Worm (Caenorhabditis elegans) whole organism, early embryonic: ENCODE data around the gene Y49E10.4.
"Not testable (repeated sequence)": the region's sequence is repeated elsewhere in the genome, so short reads cannot be mapped to it uniquely, and the experiment has no call there.

Experiments
- B0310.2 ChIP-seq: sonication (generic microtip); optimal IDR thresholded peaks from 2 replicates; lab custom pipeline; 2016; ENCODE audit warnings: mild to moderate bottlenecking, missing genetic modification characterization, missing compliant biosample characterization
- F13C5.2 ChIP-seq: sonication (generic microtip); optimal IDR thresholded peaks from 2 replicates; lab custom pipeline; 2017; ENCODE audit warnings: mild to moderate bottlenecking, missing genetic modification characterization, inconsistent platforms, missing compliant biosample characterization
- aly-1 ChIP-seq: sonication (generic microtip); optimal IDR thresholded peaks from 2 replicates; lab custom pipeline; 2016; ENCODE audit warnings: missing genetic modification characterization, missing compliant biosample characterization
- ama-1 ChIP-seq: fragments of 150-350 bp; optimal IDR thresholded peaks from 2 replicates; lab custom pipeline; 2014
- ceh-13 ChIP-seq: fragments of 200-800 bp; sonication (Bioruptor generic); optimal IDR thresholded peaks from 2 replicates; lab custom pipeline; 2018; ENCODE audit warnings: mild to moderate bottlenecking, missing genetic modification characterization, missing compliant biosample characterization
- ceh-36 ChIP-seq: sonication (generic microtip); optimal IDR thresholded peaks from 2 replicates; lab custom pipeline; 2016; ENCODE audit warnings: missing genetic modification characterization, inconsistent platforms, missing compliant biosample characterization
- ets-7 ChIP-seq: sonication (generic microtip); optimal IDR thresholded peaks from 2 replicates; lab custom pipeline; 2016; ENCODE audit warnings: missing genotype, missing genetic modification characterization, missing compliant biosample characterization
- flt-1 ChIP-seq: fragments of 200-800 bp; sonication (Bioruptor generic); IDR thresholded peaks from 2 replicates; pipeline ENCODE4 v1.3.6; 2022; ENCODE audit warnings: missing genetic modification characterization, missing compliant biosample characterization
- hmbx-1 ChIP-seq: sonication (generic microtip); optimal IDR thresholded peaks from 2 replicates; lab custom pipeline; 2016; ENCODE audit warnings: mild to moderate bottlenecking, missing genetic modification characterization, missing compliant biosample characterization
- hmg-4 ChIP-seq: fragments of 200-800 bp; sonication (Bioruptor generic); optimal IDR thresholded peaks from 2 replicates; lab custom pipeline; 2018; ENCODE audit warnings: mild to moderate bottlenecking, missing genetic modification characterization, missing compliant biosample characterization
- hnd-1 ChIP-seq: sonication (generic microtip); optimal IDR thresholded peaks from 2 replicates; lab custom pipeline; 2016; ENCODE audit warnings: missing genetic modification characterization, missing compliant biosample characterization
- pes-1 ChIP-seq: fragments of 200-800 bp; sonication (Bioruptor generic); IDR thresholded peaks from 2 replicates; pipeline ENCODE4 v1.3.6; 2022; ENCODE audit warnings: missing genetic modification reagents, missing genetic modification characterization, missing compliant biosample characterization
- scrt-1 ChIP-seq: fragments of 200-800 bp; sonication (Bioruptor generic); IDR thresholded peaks from 2 replicates; pipeline ENCODE4 v1.3.6; 2022; ENCODE audit warnings: missing genetic modification characterization, missing compliant biosample characterization
- sea-1 ChIP-seq: fragments of 200-800 bp; sonication (Bioruptor generic); conservative IDR thresholded peaks from 2 replicates; pipeline ENCODE4 v1.3.6; 2022; ENCODE audit warnings: missing genetic modification characterization, missing compliant biosample characterization
- tbx-11 ChIP-seq: fragments of 200-800 bp; sonication (Bioruptor generic); IDR thresholded peaks from 2 replicates; pipeline ENCODE4 v1.3.6; 2022; ENCODE audit warnings: missing genetic modification characterization, missing compliant biosample characterization
- tbx-37 ChIP-seq: fragments of 200-800 bp; sonication (Bioruptor generic); conservative IDR thresholded peaks from 2 replicates; pipeline ENCODE4 v1.3.6; 2022; ENCODE audit warnings: missing genetic modification reagents, missing genetic modification characterization, missing compliant biosample characterization
- tra-4 ChIP-seq: sonication (generic microtip); optimal IDR thresholded peaks from 2 replicates; lab custom pipeline; 2017; ENCODE audit warnings: missing genetic modification characterization, missing compliant biosample characterization

The Y49E10.4 gene

DNA sequence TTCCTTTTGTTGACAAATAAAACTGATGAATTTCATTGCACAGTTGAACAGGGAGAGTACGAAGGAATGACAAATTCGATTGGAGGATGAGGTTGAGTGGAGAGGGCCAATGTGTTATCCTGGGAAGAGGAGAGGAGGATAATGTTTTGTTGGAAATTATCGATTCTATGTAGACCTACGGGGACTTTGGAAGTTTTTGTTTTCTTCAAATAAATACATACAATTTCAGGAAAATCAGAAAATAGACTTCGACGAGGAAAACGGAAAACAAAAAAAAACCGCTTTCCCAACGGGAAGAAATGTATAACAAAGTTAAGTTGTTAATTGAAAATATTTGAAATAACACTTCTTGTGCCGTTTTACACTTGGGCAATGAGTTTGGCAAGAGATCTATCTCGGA is at the start of gene Y49E10.4:
Y49E10.4 (minus strand) TSS at position 101 of the 400 bp plus-strand sequence.
- not testable (repeated sequence) for TF ChIP-seq ama-1 (lab: Kevin White, UChicago); hmbx-1 (tag; lab: Kevin White, UChicago); ceh-36 (tag; lab: Kevin White, UChicago)

DNA sequence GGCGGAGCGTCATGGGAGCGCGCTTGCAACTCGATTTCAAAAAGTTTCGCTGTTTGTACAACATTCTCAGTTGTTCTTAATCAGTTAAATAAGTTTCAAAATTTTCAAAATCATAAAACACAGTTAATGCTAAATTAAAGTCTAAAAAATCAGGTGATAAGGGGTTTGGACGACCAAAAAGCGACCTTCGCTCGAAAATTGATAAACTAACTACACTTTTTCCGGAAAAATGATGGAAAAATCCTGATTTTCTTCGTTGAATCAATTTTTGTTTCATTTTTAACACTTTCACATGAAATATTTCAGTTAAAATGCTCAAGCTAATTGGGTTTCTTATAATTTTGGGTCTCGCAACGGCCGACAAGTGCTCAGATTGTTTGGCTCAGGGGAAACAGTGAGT is 46.6 kb upstream of the Y49E10.4 start, which contains the start of gene Y49E10.16:
Y49E10.16 (plus strand) TSS at position 301 of the 400 bp plus-strand sequence.
- TF ChIP-seq ceh-13 (GFP tag; lab: Kevin White, UChicago) = no peak
- no peak for TF ChIP-seq ets-7 (tag; lab: Kevin White, UChicago)
- TF ChIP-seq pes-1 (GFP tag; lab: Robert Waterston, UW) = no peak
- TF ChIP-seq ceh-36 (tag; lab: Kevin White, UChicago) = no peak
- TF ChIP-seq tra-4 (tag; lab: Kevin White, UChicago) = no peak
- TF ChIP-seq sea-1 (GFP tag; lab: Robert Waterston, UW) = no peak
- no peak for TF ChIP-seq hmg-4 (GFP tag; lab: Kevin White, UChicago)

DNA sequence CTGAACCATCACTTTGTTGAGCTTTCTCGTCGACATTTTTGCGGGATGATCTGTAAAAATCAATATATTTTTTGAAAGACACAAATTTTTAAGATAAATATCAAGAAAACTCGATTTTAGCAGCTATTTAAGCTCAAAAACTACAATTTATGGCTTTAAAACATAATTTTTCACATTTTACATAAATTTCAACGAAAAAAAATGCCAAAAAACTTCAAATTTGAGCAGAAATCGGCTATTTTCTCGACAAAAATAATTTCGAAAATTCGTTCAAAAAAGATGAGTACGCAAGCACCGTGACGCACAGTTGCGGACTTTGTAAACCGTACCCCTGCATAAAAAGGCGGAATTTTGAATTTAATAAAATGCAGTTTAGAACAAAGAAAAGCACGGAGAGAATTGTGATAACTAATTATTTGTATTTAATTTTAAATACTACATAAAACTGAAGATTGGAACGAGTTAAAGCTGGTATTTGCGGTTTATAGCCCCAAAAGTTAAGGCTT is 46.0 kb upstream of the Y49E10.4 start, which contains the start of gene snr-6:
snr-6 (minus strand) TSS at position 51 of the 506 bp plus-strand sequence.
- TF ChIP-seq F13C5.2 = peak; percentile 77
- TF ChIP-seq ceh-13 (GFP tag; lab: Kevin White, UChicago) = no peak

DNA sequence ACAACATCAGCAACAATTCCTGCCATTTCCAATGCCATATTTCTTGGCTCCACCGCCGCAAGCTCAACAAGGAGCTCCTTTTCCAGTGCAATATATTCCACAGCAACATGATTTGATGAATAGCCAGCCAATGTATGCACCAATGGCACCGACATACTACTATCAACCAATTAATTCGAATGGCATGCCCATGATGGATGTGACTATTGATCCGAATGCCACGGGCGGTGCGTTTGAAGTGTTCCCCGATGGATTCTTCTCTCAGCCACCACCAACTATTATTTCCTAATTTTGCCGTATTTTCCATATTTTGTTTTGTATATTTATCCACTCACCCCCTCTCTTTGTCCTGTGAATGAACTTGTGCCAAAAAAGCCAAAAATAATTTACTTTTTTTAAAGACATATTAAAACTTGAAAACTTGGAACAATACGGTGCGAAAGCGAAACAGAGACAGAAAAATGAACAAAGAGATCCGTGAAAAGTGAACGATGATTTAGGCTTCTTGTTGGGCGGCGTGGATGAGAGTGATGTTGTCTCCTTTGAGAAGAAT is 45.3 kb upstream of the Y49E10.4 start:
- TF ChIP-seq hmg-4 (GFP tag; lab: Kevin White, UChicago) (no peak), ama-1 (lab: Kevin White, UChicago) (no peak), B0310.2 (tag; lab: Kevin White, UChicago) (no peak), tbx-37 (GFP tag; lab: Robert Waterston, UW) (no peak), pes-1 (GFP tag; lab: Robert Waterston, UW) (no peak), hnd-1 (tag; lab: Kevin White, UChicago) (no peak), sea-1 (GFP tag; lab: Robert Waterston, UW) (no peak), flt-1 (no peak), hmbx-1 (tag; lab: Kevin White, UChicago) (no peak)

DNA sequence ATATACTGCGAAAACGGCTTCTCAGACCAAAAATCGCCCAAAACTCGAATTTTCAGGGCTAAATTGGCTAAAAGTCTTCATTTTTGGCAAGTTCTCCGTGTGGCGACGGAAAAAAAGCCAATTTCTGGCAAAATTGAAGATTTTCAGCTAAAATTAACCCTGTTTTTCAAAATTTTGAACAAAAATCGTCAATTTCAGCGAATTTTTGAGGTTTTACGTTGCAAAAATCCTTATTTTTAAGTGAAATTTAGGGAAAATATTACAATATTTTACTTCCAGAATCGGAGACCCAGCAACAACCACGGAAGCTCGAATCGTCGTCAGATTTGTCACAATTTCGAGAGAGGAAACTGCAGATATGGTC is 44.6 kb upstream of the Y49E10.4 start:
- TF ChIP-seq pes-1 (GFP tag; lab: Robert Waterston, UW) (no peak), hnd-1 (tag; lab: Kevin White, UChicago) (no peak), tbx-11 (no peak), tbx-37 (GFP tag; lab: Robert Waterston, UW) (no peak), tra-4 (tag; lab: Kevin White, UChicago) (no peak), flt-1 (no peak)

DNA sequence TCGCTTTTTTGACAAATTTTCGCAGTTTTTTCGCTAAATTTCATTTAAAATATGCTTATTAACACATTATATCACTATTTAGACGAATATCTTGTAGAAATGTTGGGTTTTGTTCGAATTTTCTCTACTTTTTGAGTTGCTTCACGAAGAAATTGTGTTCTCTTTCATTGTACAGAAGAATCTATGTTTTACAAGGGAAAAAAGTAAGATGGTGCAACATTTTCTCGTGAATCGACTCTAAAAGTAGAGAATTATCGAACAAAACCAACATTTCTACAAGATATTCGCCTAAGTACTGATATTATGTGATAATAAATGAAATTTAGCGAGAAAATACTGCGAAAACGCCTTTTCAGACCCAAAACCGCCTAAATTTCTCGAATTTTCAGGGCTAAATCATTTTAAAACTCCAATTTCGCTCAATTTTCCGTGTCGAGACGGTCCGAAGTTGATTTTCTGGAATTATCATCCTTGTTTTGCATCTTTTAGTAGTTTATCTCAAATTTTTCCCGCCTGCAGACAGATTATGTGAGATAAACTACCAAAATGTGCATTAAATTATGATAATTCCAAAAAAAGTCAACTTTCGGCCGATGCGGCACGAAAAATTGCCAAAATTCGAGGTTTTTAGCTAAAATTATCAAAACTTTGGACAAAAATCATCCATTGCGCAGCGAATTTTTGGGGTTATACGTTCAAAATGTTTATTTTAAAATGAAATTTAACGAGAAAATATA is 44.1 kb upstream of the Y49E10.4 start:
- TF ChIP-seq aly-1 (tag; lab: Kevin White, UChicago) (no peak), hmg-4 (GFP tag; lab: Kevin White, UChicago) (no peak), pes-1 (GFP tag; lab: Robert Waterston, UW) (no peak), flt-1 (no peak), F13C5.2 (no peak), ceh-36 (tag; lab: Kevin White, UChicago) (no peak), hnd-1 (tag; lab: Kevin White, UChicago) (no peak), B0310.2 (tag; lab: Kevin White, UChicago) (no peak), tra-4 (tag; lab: Kevin White, UChicago) (no peak), ets-7 (tag; lab: Kevin White, UChicago) (no peak), ama-1 (lab: Kevin White, UChicago) (no peak), sea-1 (GFP tag; lab: Robert Waterston, UW) (no peak), scrt-1 (GFP tag; lab: Robert Waterston, UW) (no peak), hmbx-1 (tag; lab: Kevin White, UChicago) (no peak), tbx-11 (no peak), tbx-37 (GFP tag; lab: Robert Waterston, UW) (no peak), ceh-13 (GFP tag; lab: Kevin White, UChicago) (no peak)

DNA sequence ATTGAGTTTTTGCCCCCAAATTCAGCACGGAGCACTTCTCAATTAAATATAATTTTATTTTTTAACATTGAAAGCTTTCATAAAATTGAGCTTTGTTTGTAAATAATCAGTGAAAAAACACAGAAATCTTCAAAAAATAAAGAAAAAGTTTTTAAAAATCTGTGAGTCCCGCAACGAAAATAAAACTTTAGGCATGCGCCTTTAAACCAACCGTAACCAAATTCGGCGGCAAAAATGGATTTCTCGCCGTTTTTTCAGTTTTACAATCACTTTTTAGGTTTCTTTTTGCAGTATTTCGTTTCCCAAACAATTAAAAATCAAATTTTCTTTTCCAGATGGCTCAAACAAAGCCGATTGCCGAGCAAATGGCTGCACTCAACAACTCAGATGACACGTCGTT is 42.9 kb upstream of the Y49E10.4 start, which contains the start of gene pie-1:
pie-1 (plus strand) TSS at position 336 of the 400 bp plus-strand sequence.
- TF ChIP-seq ceh-36 (tag; lab: Kevin White, UChicago) = no peak
- no peak for TF ChIP-seq ceh-13 (GFP tag; lab: Kevin White, UChicago)
- no peak for TF ChIP-seq hnd-1 (tag; lab: Kevin White, UChicago)
- no peak for TF ChIP-seq ama-1 (lab: Kevin White, UChicago)
- TF ChIP-seq F13C5.2 = no peak
- TF ChIP-seq hmbx-1 (tag; lab: Kevin White, UChicago) = no peak
- no peak for TF ChIP-seq scrt-1 (GFP tag; lab: Robert Waterston, UW)
- no peak for TF ChIP-seq sea-1 (GFP tag; lab: Robert Waterston, UW)
- no peak for TF ChIP-seq ets-7 (tag; lab: Kevin White, UChicago)
- no peak for TF ChIP-seq B0310.2 (tag; lab: Kevin White, UChicago)
- TF ChIP-seq pes-1 (GFP tag; lab: Robert Waterston, UW) = no peak
- no peak for TF ChIP-seq tra-4 (tag; lab: Kevin White, UChicago)
- no peak for TF ChIP-seq flt-1
- no peak for TF ChIP-seq tbx-37 (GFP tag; lab: Robert Waterston, UW)
- no peak for TF ChIP-seq tbx-11
- no peak for TF ChIP-seq hmg-4 (GFP tag; lab: Kevin White, UChicago)
- no peak for TF ChIP-seq aly-1 (tag; lab: Kevin White, UChicago)
